Worm (Caenorhabditis elegans): ENCODE data around the gene C27F2.4.

DNA sequence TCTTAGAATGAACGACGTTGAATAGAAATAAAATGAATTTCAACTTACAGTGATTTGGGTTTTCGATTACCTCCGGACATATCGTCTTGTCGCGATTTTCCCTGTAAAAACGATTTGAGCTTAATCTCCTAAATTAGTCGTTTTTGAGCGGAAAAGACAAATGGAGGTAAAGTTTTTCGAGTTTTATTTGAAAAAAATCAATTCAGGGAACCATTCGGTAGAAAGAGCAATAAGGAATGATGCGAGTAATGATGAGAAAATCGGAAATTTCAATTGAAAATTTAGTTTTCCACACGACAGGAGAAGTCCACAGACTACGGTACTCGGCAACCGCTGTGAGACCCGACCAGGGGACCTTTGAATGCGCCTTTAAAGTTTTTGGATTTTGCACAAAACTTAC, 42.1 kb upstream of the C27F2.4 start, which contains the start of gene R144.10:
- TF ChIP-seq hlh-13 (GFP tag; optimal IDR thresholded peaks at IDR 0.05) (no peak), ceh-34 (tag; optimal IDR thresholded peaks at IDR 0.05) (no peak), nhr-11 (tag; optimal IDR thresholded peaks at IDR 0.05) (no peak), pax-1 (tag; optimal IDR thresholded peaks at IDR 0.05) (no peak), eyg-1 (tag; optimal IDR thresholded peaks at IDR 0.05) (no peak), sox-2 (GFP tag; IDR thresholded peaks at IDR 0.05) (no peak), dmd-4 (tag; optimal IDR thresholded peaks at IDR 0.05; ENCODE audit: borderline replicate concordance) (no peak), ceh-30 (tag; optimal IDR thresholded peaks at IDR 0.05) (no peak), unc-55 (GFP tag; optimal IDR thresholded peaks at IDR 0.05) (no peak), ama-1 (optimal IDR thresholded peaks at IDR 0.05) (no peak), nhr-232 (tag; optimal IDR thresholded peaks at IDR 0.05) (no peak)

All from whole organism, late embryonic.